Worm (Caenorhabditis elegans) whole organism, young adult: ENCODE measurements around the gene oxi-1.
A peak's percentile ranks its signal among the peaks of the same experiment; 100 is the strongest.

ENCODE experiments used
- B0019.2 ChIP-seq: fragments of 200-800 bp; sonication (Bioruptor generic); conservative IDR thresholded peaks from 2 replicates; pipeline ENCODE4 v1.3.6; 2022; ENCODE audit warnings: missing genetic modification reagents, missing genetic modification characterization, missing compliant biosample characterization
- B0261.1 ChIP-seq: sonication (generic microtip); optimal IDR thresholded peaks from 2 replicates; lab custom pipeline; 2016; ENCODE audit warnings: mild to moderate bottlenecking, missing genetic modification characterization, moderate library complexity, missing compliant biosample characterization
- C06A6.2 ChIP-seq: fragments of 200-800 bp; sonication (Bioruptor generic); conservative IDR thresholded peaks from 2 replicates; pipeline ENCODE4 v1.3.6; 2022; ENCODE audit warnings: missing genetic modification characterization, missing compliant biosample characterization
- C17E4.6 ChIP-seq: fragments of 200-800 bp; sonication (Bioruptor generic); IDR thresholded peaks from 2 replicates; pipeline ENCODE4 v1.3.6; 2022; ENCODE audit warnings: missing genetic modification reagents, missing genetic modification characterization, missing compliant biosample characterization
- D2030.7 ChIP-seq: fragments of 200-800 bp; sonication (Bioruptor generic); IDR thresholded peaks from 2 replicates; pipeline ENCODE4 v1.3.6; 2022; ENCODE audit warnings: missing genetic modification reagents, missing genetic modification characterization, missing compliant biosample characterization
- F55B11.4 ChIP-seq: sonication (generic microtip); optimal IDR thresholded peaks from 2 replicates; lab custom pipeline; 2016; ENCODE audit warnings: missing compliant biosample characterization, missing genetic modification characterization, borderline replicate concordance; ENCODE audit not compliant: insufficient read depth
- K12H6.12 ChIP-seq: fragments of 200-800 bp; sonication (Bioruptor generic); optimal IDR thresholded peaks from 2 replicates; lab custom pipeline; 2018; ENCODE audit warnings: mild to moderate bottlenecking, missing genetic modification characterization, missing compliant biosample characterization
- T07F8.4 ChIP-seq: sonication (generic microtip); optimal IDR thresholded peaks from 2 replicates; lab custom pipeline; 2016; ENCODE audit warnings: mild to moderate bottlenecking, missing genetic modification characterization, moderate library complexity, missing compliant biosample characterization
- T26A5.8 ChIP-seq: sonication (generic microtip); optimal IDR thresholded peaks from 2 replicates; lab custom pipeline; 2016; ENCODE audit warnings: missing genetic modification characterization, missing compliant biosample characterization
- Y79H2A.3 ChIP-seq: fragments of 200-800 bp; sonication (Bioruptor generic); conservative IDR thresholded peaks from 2 replicates; pipeline ENCODE4 v1.3.6; 2022; ENCODE audit warnings: missing genetic modification reagents, missing genetic modification characterization, missing compliant biosample characterization
- Y95B8A.8 ChIP-seq: fragments of 200-800 bp; sonication (Bioruptor generic); IDR thresholded peaks from 2 replicates; pipeline ENCODE4 v1.3.6; 2022; ENCODE audit warnings: missing genetic modification reagents, missing genetic modification characterization, missing compliant biosample characterization
- attf-3 ChIP-seq: fragments of 200-800 bp; sonication (Bioruptor generic); conservative IDR thresholded peaks from 2 replicates; pipeline ENCODE4 v1.3.6; 2022; ENCODE audit warnings: missing genetic modification reagents, missing genetic modification characterization, missing compliant biosample characterization
- bed-1 ChIP-seq: fragments of 200-800 bp; sonication (Bioruptor generic); IDR thresholded peaks from 2 replicates; pipeline ENCODE4 v1.3.6; 2022; ENCODE audit warnings: missing genetic modification reagents, missing genetic modification characterization, missing compliant biosample characterization
- ceh-40 ChIP-seq: fragments of 200-800 bp; sonication (Bioruptor generic); IDR thresholded peaks from 2 replicates; pipeline ENCODE4 v1.3.6; 2022; ENCODE audit warnings: missing genetic modification characterization, missing compliant biosample characterization
- dpl-1 ChIP-seq: fragments of 150-350 bp; optimal IDR thresholded peaks from 2 replicates; lab custom pipeline; 2014; ENCODE audit warnings: missing biosample characterization, missing genetic modification reagents, missing genetic modification characterization
- egrh-3 ChIP-seq: fragments of 200-800 bp; sonication (Bioruptor generic); IDR thresholded peaks from 2 replicates; pipeline ENCODE4 v1.3.6; 2022; ENCODE audit warnings: missing genetic modification reagents, missing genetic modification characterization, missing compliant biosample characterization
- hlh-12 ChIP-seq: sonication (generic microtip); optimal IDR thresholded peaks from 2 replicates; lab custom pipeline; 2016; ENCODE audit warnings: missing genetic modification characterization, missing compliant biosample characterization
- hlh-26 ChIP-seq: fragments of 200-800 bp; sonication (Bioruptor generic); conservative IDR thresholded peaks from 2 replicates; pipeline ENCODE4 v1.3.6; 2022; ENCODE audit warnings: missing genetic modification reagents, missing genetic modification characterization, missing compliant biosample characterization
- hsf-1 ChIP-seq: fragments of 200-800 bp; sonication (Bioruptor generic); IDR thresholded peaks from 2 replicates; pipeline ENCODE4 v1.3.6; 2022; ENCODE audit warnings: missing genetic modification reagents, missing genetic modification characterization, missing compliant biosample characterization
- lag-1 ChIP-seq: fragments of 200-800 bp; sonication (Bioruptor generic); IDR thresholded peaks from 2 replicates; pipeline ENCODE4 v1.3.6; 2022; ENCODE audit warnings: missing genetic modification reagents, missing genetic modification characterization, missing compliant biosample characterization
- lin-26 ChIP-seq: fragments of 200-800 bp; sonication (Bioruptor generic); IDR thresholded peaks from 2 replicates; pipeline ENCODE4 v1.3.6; 2022; ENCODE audit warnings: missing genetic modification reagents, missing genetic modification characterization, missing compliant biosample characterization
- lin-35 ChIP-seq, 3 experiments: fragments of 150-350 bp in 2 of 3; sonication (generic microtip) in 1 of 3; optimal IDR thresholded peaks; 2 replicates each; lab custom pipeline; 2014 to 2018; ENCODE audit warnings: missing biosample characterization in 3 of 3, missing genetic modification characterization in 3 of 3, missing genetic modification reagents in 3 of 3
- nfya-1 ChIP-seq: sonication (generic microtip); optimal IDR thresholded peaks from 2 replicates; lab custom pipeline; 2017; ENCODE audit warnings: antibody characterized with exemption, missing compliant biosample characterization, missing genetic modification characterization, borderline replicate concordance; ENCODE audit not compliant: insufficient read depth
- nfya-2 ChIP-seq: fragments of 200-800 bp; sonication (Bioruptor generic); IDR thresholded peaks from 2 replicates; pipeline ENCODE4 v1.3.6; 2022; ENCODE audit warnings: missing genetic modification reagents, missing genetic modification characterization, missing compliant biosample characterization
- snpc-1.1 ChIP-seq: sonication (generic microtip); optimal IDR thresholded peaks from 2 replicates; lab custom pipeline; 2017; ENCODE audit warnings: missing genetic modification characterization, mild to moderate bottlenecking, missing compliant biosample characterization, antibody characterized with exemption, moderate library complexity, missing genotype, missing genetic modification reagents; ENCODE audit not compliant: insufficient read depth
- xnd-1 ChIP-seq: sonication (generic microtip); optimal IDR thresholded peaks from 2 replicates; lab custom pipeline; 2016; ENCODE audit warnings: missing genotype, missing genetic modification reagents, missing genetic modification characterization, missing compliant biosample characterization
- zim-3 ChIP-seq: sonication (generic microtip); optimal IDR thresholded peaks from 2 replicates; lab custom pipeline; 2017; ENCODE audit warnings: mild to moderate bottlenecking, missing genetic modification characterization, moderate library complexity, missing compliant biosample characterization
- ztf-18 ChIP-seq: sonication (generic microtip); optimal IDR thresholded peaks from 2 replicates; lab custom pipeline; 2016; ENCODE audit warnings: missing genotype, mild to moderate bottlenecking, missing genetic modification characterization, missing compliant biosample characterization
- ztf-25 ChIP-seq: fragments of 200-800 bp; sonication (Bioruptor generic); IDR thresholded peaks from 2 replicates; pipeline ENCODE4 v1.3.6; 2022; ENCODE audit warnings: missing genetic modification reagents, missing genetic modification characterization, missing compliant biosample characterization
- ztf-3 ChIP-seq: fragments of 200-800 bp; sonication (Bioruptor generic); optimal IDR thresholded peaks from 2 replicates; lab custom pipeline; 2018; ENCODE audit warnings: mild to moderate bottlenecking, missing genetic modification characterization, missing compliant biosample characterization

Gene oxi-1

DNA sequence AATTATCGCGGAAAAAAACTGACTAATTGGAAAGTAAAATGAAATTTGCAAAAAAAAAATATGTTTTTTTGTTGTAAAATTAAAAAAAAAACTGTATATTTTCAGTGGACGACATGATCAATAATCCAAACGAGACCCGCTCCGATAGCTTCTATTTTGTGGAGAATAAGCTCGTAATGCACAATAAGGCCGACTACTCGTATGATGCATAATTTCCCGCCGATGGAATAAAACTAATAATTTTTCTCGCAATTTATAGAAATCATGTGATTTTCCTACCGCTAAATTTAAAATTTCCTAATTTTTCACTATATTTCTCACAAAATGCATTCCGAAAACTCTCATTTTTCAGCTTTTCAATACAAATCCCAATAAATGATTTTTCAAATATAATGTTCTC lies 50.5 kb downstream of the oxi-1 start:
- TF ChIP-seq F55B11.4 (tag; lab: Kevin White, UChicago) (no peak), dpl-1 (GFP tag; lab: Kevin White, UChicago) (peak; percentile 82), lin-35 (GFP tag; optimal IDR thresholded peaks at IDR 0.05; lab: Kevin White, UChicago) (peak in 1 of 3 experiments; percentile 11), T07F8.4 (tag; lab: Kevin White, UChicago) (no peak), ztf-25 (GFP tag; lab: Robert Waterston, UW) (no peak), nfya-2 (no peak)

DNA sequence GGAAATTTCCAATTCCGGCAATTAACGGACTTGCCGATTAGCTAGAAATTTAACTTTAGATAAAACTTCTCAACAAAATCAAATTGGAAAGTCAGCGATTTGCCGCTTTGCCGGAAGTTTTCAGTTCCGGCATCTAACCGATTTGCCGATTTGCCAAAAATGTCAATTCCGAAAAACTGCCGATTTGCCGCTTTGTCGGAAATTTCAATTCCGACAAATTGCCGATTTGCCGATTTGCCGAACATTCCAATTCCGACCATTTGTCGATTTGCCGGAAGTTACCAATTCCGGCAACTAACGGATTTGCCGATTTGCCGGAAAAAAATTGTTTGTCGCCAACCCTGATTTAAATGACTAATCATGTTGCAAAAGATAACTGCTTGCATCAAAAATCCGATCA lies 51.1 kb downstream of the oxi-1 start:
- TF ChIP-seq lag-1: no peak
- no peak for TF ChIP-seq nfya-2
- no peak for TF ChIP-seq Y95B8A.8
- peak; percentile 35 for TF ChIP-seq dpl-1 (GFP tag; lab: Kevin White, UChicago)
- TF ChIP-seq C17E4.6 (GFP tag; lab: Robert Waterston, UW): no peak

DNA sequence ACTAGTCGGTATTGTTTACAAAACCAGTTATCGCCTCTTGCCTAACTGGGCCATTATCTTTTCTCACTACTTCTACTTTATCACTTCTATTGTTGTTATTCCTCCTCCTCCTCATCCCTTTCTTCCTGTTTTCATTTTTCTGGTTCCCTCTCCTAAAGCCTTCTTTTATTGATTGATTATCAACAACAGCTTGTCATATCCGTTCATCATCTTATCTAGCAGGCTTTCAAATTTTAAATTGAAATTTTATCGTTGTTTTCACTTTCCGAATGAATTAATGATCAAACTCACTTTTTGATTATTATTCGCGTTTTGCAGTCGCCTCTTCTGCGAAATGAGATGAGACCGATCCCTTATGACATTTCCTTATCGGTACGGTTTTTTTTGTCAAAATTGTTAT lies 53.1 kb downstream of the oxi-1 start, which contains the start of gene cut-6:
Gene cut-6, plus strand, starts transcription at position 301 of the 400 bp plus-strand sequence.
- no peak for TF ChIP-seq egrh-3
- no peak for TF ChIP-seq ceh-40 (GFP tag; lab: Robert Waterston, UW)
- no peak for TF ChIP-seq zim-3 (tag; lab: Kevin White, UChicago)
- no peak for TF ChIP-seq hlh-26
- no peak for TF ChIP-seq T26A5.8 (tag; lab: Kevin White, UChicago)
- no peak for TF ChIP-seq B0261.1 (tag; lab: Kevin White, UChicago)
- no peak for TF ChIP-seq nfya-2
- no peak for TF ChIP-seq lin-26 (GFP tag; lab: Robert Waterston, UW)
- TF ChIP-seq bed-1: no peak
- TF ChIP-seq Y79H2A.3: no peak
- no peak for TF ChIP-seq attf-3 (GFP tag; lab: Robert Waterston, UW)
- TF ChIP-seq nfya-1 (tag; lab: Kevin White, UChicago): no peak
- no peak for TF ChIP-seq B0019.2 (GFP tag; lab: Robert Waterston, UW)
- TF ChIP-seq snpc-1.1 (tag; lab: Kevin White, UChicago): no peak
- TF ChIP-seq C06A6.2 (GFP tag; lab: Robert Waterston, UW): no peak
- no peak for TF ChIP-seq hsf-1 (GFP tag; lab: Robert Waterston, UW)
- no peak for TF ChIP-seq hlh-12 (tag; lab: Kevin White, UChicago)
- TF ChIP-seq D2030.7 (GFP tag; lab: Robert Waterston, UW): no peak
- no peak for TF ChIP-seq ztf-3

DNA sequence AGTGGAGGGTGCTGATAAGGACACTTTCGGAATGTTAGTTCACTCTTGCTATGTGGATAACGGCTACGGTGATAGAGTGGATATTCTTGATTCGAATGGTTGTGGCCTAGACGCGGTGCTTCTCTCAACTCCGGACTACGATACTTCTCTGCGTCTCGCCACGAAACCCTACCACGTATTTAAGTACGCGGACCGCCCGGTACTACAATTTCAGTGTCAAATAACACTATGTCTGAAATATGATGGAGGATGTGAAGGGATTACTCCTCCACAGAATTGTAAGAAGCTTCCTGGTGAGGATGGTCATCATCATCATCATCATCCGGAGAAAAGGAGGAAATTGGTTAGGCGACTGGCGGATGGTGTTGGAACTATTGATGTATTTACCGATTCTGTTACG lies 56.9 kb downstream of the oxi-1 start:
- TF ChIP-seq xnd-1 (no peak), K12H6.12 (tag; lab: Kevin White, UChicago) (no peak), bed-1 (no peak), snpc-1.1 (tag; lab: Kevin White, UChicago) (no peak), ztf-18 (tag; lab: Kevin White, UChicago) (no peak)
